Worm (Caenorhabditis elegans) whole organism, L2 larva: ENCODE measurements around the gene kel-3.

Source experiments
- C34F6.9 ChIP-seq: fragments of 150-350 bp; optimal IDR thresholded peaks from 2 replicates; lab custom pipeline; 2014; ENCODE audit warnings: missing biosample characterization, missing genetic modification characterization
- F13H6.1 ChIP-seq: sonication (generic microtip); optimal IDR thresholded peaks from 2 replicates; lab custom pipeline; 2016; ENCODE audit warnings: missing genetic modification characterization, missing compliant biosample characterization
- R02D3.7 ChIP-seq: fragments of 150-350 bp; optimal IDR thresholded peaks from 2 replicates; lab custom pipeline; 2014; ENCODE audit warnings: missing biosample characterization, missing genetic modification characterization
- Y55F3AM.14 ChIP-seq: fragments of 200-800 bp; sonication (Bioruptor generic); optimal IDR thresholded peaks from 2 replicates; lab custom pipeline; 2018; ENCODE audit warnings: mild to moderate bottlenecking, missing genetic modification characterization, missing compliant biosample characterization
- ZK546.5 ChIP-seq: sonication (generic microtip); optimal IDR thresholded peaks from 2 replicates; lab custom pipeline; 2017; ENCODE audit warnings: missing biosample characterization, missing genetic modification characterization
- alr-1 ChIP-seq: fragments of 150-350 bp; optimal IDR thresholded peaks from 2 replicates; lab custom pipeline; 2014; ENCODE audit warnings: missing biosample characterization, missing genetic modification characterization
- aly-2 ChIP-seq: fragments of 150-350 bp; optimal IDR thresholded peaks from 2 replicates; lab custom pipeline; 2014; ENCODE audit warnings: missing biosample characterization, missing genetic modification characterization
- ama-1 ChIP-seq: fragments of 150-350 bp; optimal IDR thresholded peaks from 2 replicates; lab custom pipeline; 2018; ENCODE audit warnings: inconsistent platforms
- blmp-1 ChIP-seq: sonication (generic microtip); optimal IDR thresholded peaks from 2 replicates; lab custom pipeline; 2017; ENCODE audit warnings: missing genetic modification characterization, mild to moderate bottlenecking, missing compliant biosample characterization, antibody characterized with exemption, moderate library complexity; ENCODE audit not compliant: insufficient read depth
- ceh-16 ChIP-seq: fragments of 150-350 bp; optimal IDR thresholded peaks from 2 replicates; lab custom pipeline; 2014; ENCODE audit warnings: missing biosample characterization, missing genetic modification characterization
- ceh-82 ChIP-seq: fragments of 150-350 bp; optimal IDR thresholded peaks from 2 replicates; lab custom pipeline; 2014; ENCODE audit warnings: missing biosample characterization, missing genetic modification characterization
- crh-2 ChIP-seq: sonication (generic microtip); optimal IDR thresholded peaks from 2 replicates; lab custom pipeline; 2017; ENCODE audit warnings: missing biosample characterization, missing genetic modification characterization
- dmd-4 ChIP-seq: sonication (generic microtip); optimal IDR thresholded peaks from 2 replicates; lab custom pipeline; 2017; ENCODE audit warnings: missing biosample characterization, missing genetic modification characterization
- egl-27 ChIP-seq: sonication (generic microtip); optimal IDR thresholded peaks from 3 replicates; lab custom pipeline; 2017; ENCODE audit warnings: missing biosample characterization, missing genetic modification reagents, missing genetic modification characterization
- elt-1 ChIP-seq: fragments of 150-350 bp; optimal IDR thresholded peaks from 2 replicates; lab custom pipeline; 2014; ENCODE audit warnings: missing biosample characterization, missing genetic modification characterization
- elt-3 ChIP-seq: sonication (generic microtip); optimal IDR thresholded peaks from 2 replicates; lab custom pipeline; 2017; ENCODE audit warnings: missing biosample characterization, missing genetic modification characterization
- fos-1 ChIP-seq: fragments of 150-350 bp; optimal IDR thresholded peaks from 2 replicates; lab custom pipeline; 2014; ENCODE audit warnings: missing biosample characterization, missing genetic modification characterization
- gmeb-1 ChIP-seq: fragments of 150-350 bp; optimal IDR thresholded peaks from 2 replicates; lab custom pipeline; 2014; ENCODE audit warnings: missing biosample characterization, missing genetic modification characterization
- lin-11 ChIP-seq: fragments of 150-350 bp; sonication (generic microtip); optimal IDR thresholded peaks from 2 replicates; lab custom pipeline; 2014; ENCODE audit warnings: missing biosample characterization, missing genetic modification characterization, inconsistent platforms, mixed read lengths
- lin-13 ChIP-seq: fragments of 150-350 bp; optimal IDR thresholded peaks from 2 replicates; lab custom pipeline; 2014; ENCODE audit warnings: missing biosample characterization, missing genetic modification reagents, missing genetic modification characterization
- lin-39 ChIP-seq: fragments of 150-350 bp; optimal IDR thresholded peaks from 2 replicates; lab custom pipeline; 2014; ENCODE audit warnings: missing biosample characterization, missing genetic modification reagents, missing genetic modification characterization
- lsy-2 ChIP-seq, 2 experiments: fragments of 150-350 bp in 1 of 2; sonication (generic microtip) in 1 of 2; optimal IDR thresholded peaks; 2 replicates each; lab custom pipeline; 2014 to 2017; ENCODE audit warnings: missing biosample characterization in 2 of 2, missing genetic modification characterization in 2 of 2
- mab-5 ChIP-seq: fragments of 150-350 bp; optimal IDR thresholded peaks from 2 replicates; lab custom pipeline; 2014; ENCODE audit warnings: missing biosample characterization, missing genetic modification characterization
- mbf-1 ChIP-seq: sonication (generic microtip); optimal IDR thresholded peaks from 2 replicates; lab custom pipeline; 2017; ENCODE audit warnings: missing biosample characterization, missing genetic modification characterization
- mdl-1 ChIP-seq, 2 experiments: fragments of 150-350 bp in 1 of 2; sonication (generic microtip) in 1 of 2; optimal IDR thresholded peaks; 2 replicates each; lab custom pipeline; 2017; ENCODE audit warnings: missing biosample characterization in 2 of 2, missing genetic modification characterization in 2 of 2
- nhr-10 ChIP-seq: sonication (generic microtip); optimal IDR thresholded peaks from 2 replicates; lab custom pipeline; 2017; ENCODE audit warnings: missing biosample characterization, missing genetic modification characterization
- nhr-11 ChIP-seq: fragments of 150-350 bp; optimal IDR thresholded peaks from 2 replicates; lab custom pipeline; 2014; ENCODE audit warnings: missing biosample characterization, missing genetic modification characterization
- nhr-12 ChIP-seq: fragments of 150-350 bp; optimal IDR thresholded peaks from 2 replicates; lab custom pipeline; 2014; ENCODE audit warnings: missing biosample characterization, missing genetic modification characterization
- nhr-129 ChIP-seq: fragments of 150-350 bp; optimal IDR thresholded peaks from 2 replicates; lab custom pipeline; 2014; ENCODE audit warnings: missing biosample characterization, missing genetic modification characterization
- nhr-21 ChIP-seq: fragments of 150-350 bp; optimal IDR thresholded peaks from 2 replicates; lab custom pipeline; 2014; ENCODE audit warnings: missing biosample characterization, missing genetic modification characterization
- nhr-23 ChIP-seq: fragments of 150-350 bp; optimal IDR thresholded peaks from 2 replicates; lab custom pipeline; 2014; ENCODE audit warnings: missing biosample characterization, missing genetic modification reagents, missing genetic modification characterization
- nhr-237 ChIP-seq: fragments of 150-350 bp; optimal IDR thresholded peaks from 2 replicates; lab custom pipeline; 2014; ENCODE audit warnings: missing biosample characterization, missing genetic modification characterization
- nhr-25 ChIP-seq: fragments of 150-350 bp; sonication (generic microtip); optimal IDR thresholded peaks from 3 replicates; lab custom pipeline; 2014; ENCODE audit warnings: missing biosample characterization, missing genetic modification characterization
- nhr-6 ChIP-seq: fragments of 150-350 bp; optimal IDR thresholded peaks from 2 replicates; lab custom pipeline; 2014; ENCODE audit warnings: missing biosample characterization, missing genetic modification characterization
- nhr-77 ChIP-seq: fragments of 150-350 bp; optimal IDR thresholded peaks from 2 replicates; lab custom pipeline; 2014; ENCODE audit warnings: missing biosample characterization, missing genetic modification characterization
- peb-1 ChIP-seq: fragments of 150-350 bp; optimal IDR thresholded peaks from 2 replicates; lab custom pipeline; 2014; ENCODE audit warnings: missing biosample characterization, missing genetic modification characterization
- sem-4 ChIP-seq: fragments of 150-350 bp; optimal IDR thresholded peaks from 2 replicates; lab custom pipeline; 2014; ENCODE audit warnings: missing biosample characterization, missing genetic modification reagents, missing genetic modification characterization
- skn-1 ChIP-seq: sonication (generic microtip); optimal IDR thresholded peaks from 2 replicates; lab custom pipeline; 2017; ENCODE audit warnings: missing biosample characterization, missing genetic modification characterization
- sma-3 ChIP-seq: sonication (generic microtip); optimal IDR thresholded peaks from 2 replicates; lab custom pipeline; 2016; ENCODE audit warnings: missing genetic modification reagents, missing genetic modification characterization, missing compliant biosample characterization
- sma-9 ChIP-seq, 2 experiments: fragments of 150-350 bp in 1 of 2; sonication (generic microtip) in 1 of 2; optimal IDR thresholded peaks; 2 replicates each; lab custom pipeline; 2014 to 2016; ENCODE audit warnings: missing genetic modification characterization in 2 of 2, mild to moderate bottlenecking in 1 of 2, missing biosample characterization in 1 of 2, missing compliant biosample characterization in 1 of 2, missing genetic modification reagents in 1 of 2, moderate library complexity in 1 of 2
- snpc-4 ChIP-seq: fragments of 150-350 bp; optimal IDR thresholded peaks from 2 replicates; lab custom pipeline; 2014; ENCODE audit warnings: missing biosample characterization, missing genetic modification characterization
- unc-39 ChIP-seq: fragments of 150-350 bp; optimal IDR thresholded peaks from 2 replicates; lab custom pipeline; 2014; ENCODE audit warnings: missing biosample characterization, missing genetic modification characterization
- unc-55 ChIP-seq: fragments of 150-350 bp; sonication (generic microtip); optimal IDR thresholded peaks from 3 replicates; lab custom pipeline; 2014; ENCODE audit warnings: missing biosample characterization, missing genetic modification reagents, missing genetic modification characterization
- unc-62 ChIP-seq: fragments of 150-350 bp; optimal IDR thresholded peaks from 2 replicates; lab custom pipeline; 2014; ENCODE audit warnings: missing biosample characterization, missing genetic modification reagents, missing genetic modification characterization
- zag-1 ChIP-seq: fragments of 150-350 bp; optimal IDR thresholded peaks from 2 replicates; lab custom pipeline; 2014; ENCODE audit warnings: missing biosample characterization, missing genetic modification characterization
- ztf-1 ChIP-seq: fragments of 200-800 bp; sonication (Bioruptor generic); conservative IDR thresholded peaks from 2 replicates; pipeline ENCODE4 v1.3.6; 2022; ENCODE audit warnings: missing genetic modification characterization, missing compliant biosample characterization
- ztf-11 ChIP-seq: sonication (generic microtip); optimal IDR thresholded peaks from 2 replicates; lab custom pipeline; 2017; ENCODE audit warnings: missing biosample characterization, missing genetic modification characterization
- ztf-4 ChIP-seq: fragments of 150-350 bp; optimal IDR thresholded peaks from 2 replicates; lab custom pipeline; 2014; ENCODE audit warnings: missing biosample characterization, missing genetic modification characterization

Gene kel-3

ce11 chrIII:13464493-13465362 lies at the start of gene kel-3:
kel-3 (plus strand) TSS chrIII:13464820.
- TF ChIP-seq aly-2 (tag; lab: Kevin White, UChicago): peak; percentile 8
- peak; percentile 33 for TF ChIP-seq nhr-10 (tag; lab: Kevin White, UChicago)
- peak; percentile 53 for TF ChIP-seq blmp-1 (tag; lab: Kevin White, UChicago)
- TF ChIP-seq C34F6.9: peak; percentile 56
- TF ChIP-seq elt-3 (tag; lab: Kevin White, UChicago): no peak
- peak in 1 of 2 experiments; percentile 42 for TF ChIP-seq mdl-1 (tag; optimal IDR thresholded peaks at IDR 0.05; lab: Kevin White, UChicago)
- no peak for TF ChIP-seq nhr-23
- peak; percentile 23 for TF ChIP-seq nhr-77 (tag; lab: Kevin White, UChicago)
- TF ChIP-seq F13H6.1: peak; percentile 83
- TF ChIP-seq zag-1: peak; percentile 63
- no peak for TF ChIP-seq nhr-12 (tag; lab: Kevin White, UChicago)
- peak; percentile 90 for TF ChIP-seq crh-2 (tag; lab: Kevin White, UChicago)
- TF ChIP-seq unc-55 (GFP tag; lab: Kevin White, UChicago): peak; percentile 14
- TF ChIP-seq lin-13 (GFP tag; lab: Kevin White, UChicago): peak; percentile 69
- TF ChIP-seq snpc-4 (tag; lab: Kevin White, UChicago): no peak
- TF ChIP-seq elt-1 (tag; lab: Kevin White, UChicago): no peak
- no peak for TF ChIP-seq unc-39 (tag; lab: Kevin White, UChicago)
- peak; percentile 77 for TF ChIP-seq ztf-4 (tag; lab: Kevin White, UChicago)
- TF ChIP-seq ztf-1 (GFP tag; lab: Robert Waterston, UW): 0 out of 2 replicates have a peak, but pooled peaks have one; percentile 20
- TF ChIP-seq nhr-11 (tag; lab: Kevin White, UChicago): peak; percentile 64
- peak; percentile 92 for TF ChIP-seq sma-9 (GFP tag; optimal IDR thresholded peaks at IDR 0.05; lab: Kevin White, UChicago)
- no peak for TF ChIP-seq sma-9 (tag; optimal IDR thresholded peaks at IDR 0.05; lab: Kevin White, UChicago)
- TF ChIP-seq skn-1 (tag; lab: Kevin White, UChicago): no peak
- TF ChIP-seq lsy-2 (tag; optimal IDR thresholded peaks at IDR 0.05; lab: Kevin White, UChicago): peak; percentile 38 to 82
- peak; percentile 54 for TF ChIP-seq Y55F3AM.14 (GFP tag; lab: Kevin White, UChicago)
- peak; percentile 20 for TF ChIP-seq nhr-237 (tag; lab: Kevin White, UChicago)
- peak; percentile 86 for TF ChIP-seq nhr-21 (tag; lab: Kevin White, UChicago)
- no peak for TF ChIP-seq dmd-4 (tag; lab: Kevin White, UChicago)
- peak; percentile 85 for TF ChIP-seq nhr-129 (tag; lab: Kevin White, UChicago)
- TF ChIP-seq alr-1: no peak
- no peak for TF ChIP-seq unc-62 (GFP tag; lab: Kevin White, UChicago)
- TF ChIP-seq gmeb-1 (tag; lab: Kevin White, UChicago): peak; percentile 60
- TF ChIP-seq lin-39 (tag; lab: Kevin White, UChicago): no peak
- peak; percentile 56 for TF ChIP-seq ZK546.5
- TF ChIP-seq mab-5 (tag; lab: Kevin White, UChicago): no peak
- peak; percentile 53 for TF ChIP-seq nhr-25 (tag; lab: Kevin White, UChicago)
- peak; percentile 26 for TF ChIP-seq sem-4 (tag; lab: Kevin White, UChicago)
- TF ChIP-seq ceh-16 (tag; lab: Kevin White, UChicago): no peak
- no peak for TF ChIP-seq R02D3.7
- no peak for TF ChIP-seq ceh-82 (tag; lab: Kevin White, UChicago)
- TF ChIP-seq fos-1: peak; percentile 63
- TF ChIP-seq ama-1 (lab: Kevin White, UChicago): peak; percentile 96
- TF ChIP-seq peb-1: no peak
- TF ChIP-seq mbf-1: no peak
- TF ChIP-seq ztf-11 (tag; lab: Kevin White, UChicago): no peak
- peak; percentile 60 for TF ChIP-seq nhr-6 (tag; lab: Kevin White, UChicago)
- peak; percentile 66 for TF ChIP-seq sma-3 (GFP tag; lab: Kevin White, UChicago)
- no peak for TF ChIP-seq lin-11 (tag; lab: Kevin White, UChicago)
- TF ChIP-seq egl-27 (tag; lab: Kevin White, UChicago): peak; percentile 28
